Fruit fly (Drosophila melanogaster) whole organism, wandering third instar larva: ENCODE data around the gene Pak3.

Source experiments
- Dif ChIP-seq: fragments of 200-275, 200-300 bp; sonication (Bioruptor generic); optimal IDR thresholded peaks from 2 replicates; lab custom pipeline; 2018; ENCODE audit warnings: missing biosample characterization, missing genetic modification characterization; ENCODE audit not compliant: partially characterized antibody
- Hr78 ChIP-seq: fragments of >200 bp; optimal IDR thresholded peaks from 2 replicates; lab custom pipeline; 2017; ENCODE audit warnings: missing biosample characterization, missing genetic modification characterization
- Jra ChIP-seq: sonication (Bioruptor generic); optimal IDR thresholded peaks from 2 replicates; lab custom pipeline; 2016; ENCODE audit warnings: missing biosample characterization, missing genetic modification characterization
- Mio ChIP-seq: sonication (Bioruptor generic); optimal IDR thresholded peaks from 2 replicates; lab custom pipeline; 2016; ENCODE audit warnings: missing biosample characterization, missing genetic modification characterization
- fru ChIP-seq: fragments of 200-800 bp; sonication (Bioruptor generic); optimal IDR thresholded peaks from 3 replicates; lab custom pipeline; 2016; ENCODE audit warnings: missing biosample characterization, mild to moderate bottlenecking, missing genetic modification characterization
- jim ChIP-seq: fragments of 175-275, 200-325 bp; sonication (Bioruptor generic); optimal IDR thresholded peaks from 2 replicates; lab custom pipeline; 2016; ENCODE audit warnings: missing biosample characterization, mild to moderate bottlenecking, missing genetic modification characterization
- psq ChIP-seq: fragments of 200-800 bp; sonication (Bioruptor generic); optimal IDR thresholded peaks from 3 replicates; lab custom pipeline; 2017; ENCODE audit warnings: missing biosample characterization, mild to moderate bottlenecking, missing genetic modification characterization, moderate library complexity

dm6 chr3R:16441367-16441923 lies 12.2 kb downstream of the Pak3 start, which contains the start of gene ema:
- TF ChIP-seq Hr78 (GFP tag; lab: Kevin White, UChicago) (no peak), psq (GFP tag; lab: Kevin White, UChicago) (no peak), jim (GFP tag; lab: Kevin White, UChicago) (no peak), Mio (GFP tag; lab: Kevin White, UChicago) (no peak), fru (no peak), Dif (GFP tag; lab: Kevin White, UChicago) (no peak), Jra (GFP tag; lab: Kevin White, UChicago) (no peak)
